Worm (Caenorhabditis elegans) whole organism, mixed stage, embryonic: ENCODE data around the gene B0365.9.
"Not testable (repeated sequence)": the region's sequence is repeated elsewhere in the genome, so short reads cannot be mapped to it uniquely, and the experiment has no call there.

Experiments used
- M03D4.4 ChIP-seq: sonication (generic microtip); optimal IDR thresholded peaks from 2 replicates; lab custom pipeline; 2017; ENCODE audit warnings: mild to moderate bottlenecking, missing genetic modification characterization, missing compliant biosample characterization
- ceh-43 ChIP-seq: fragments of 200-800 bp; sonication (Bioruptor generic); optimal IDR thresholded peaks from 2 replicates; lab custom pipeline; 2018; ENCODE audit warnings: mild to moderate bottlenecking, missing genetic modification characterization, moderate library complexity, missing compliant biosample characterization
- ceh-83 ChIP-seq: fragments of 200-800 bp; sonication (Bioruptor generic); optimal IDR thresholded peaks from 2 replicates; lab custom pipeline; 2018; ENCODE audit warnings: mild to moderate bottlenecking, missing genetic modification characterization, missing compliant biosample characterization
- cnd-1 ChIP-seq: fragments of 200-800 bp; sonication (Bioruptor generic); optimal IDR thresholded peaks from 2 replicates; lab custom pipeline; 2018; ENCODE audit warnings: mild to moderate bottlenecking, missing genetic modification characterization, missing compliant biosample characterization
- elt-3 ChIP-seq: fragments of 150-350 bp; optimal IDR thresholded peaks from 2 replicates; lab custom pipeline; 2014; ENCODE audit warnings: missing biosample characterization, missing genetic modification characterization
- flh-1 ChIP-seq: fragments of 200-800 bp; sonication (Bioruptor generic); optimal IDR thresholded peaks from 2 replicates; lab custom pipeline; 2018; ENCODE audit warnings: mild to moderate bottlenecking, missing genetic modification characterization, moderate library complexity, missing compliant biosample characterization
- hlh-1 ChIP-seq: fragments of 150-350 bp; optimal IDR thresholded peaks from 2 replicates; lab custom pipeline; 2014; ENCODE audit warnings: missing biosample characterization, missing genetic modification reagents, missing genetic modification characterization
- mab-5 ChIP-seq: fragments of 150-350 bp; optimal IDR thresholded peaks from 2 replicates; lab custom pipeline; 2014; ENCODE audit warnings: missing biosample characterization, missing genetic modification characterization
- mep-1 ChIP-seq: fragments of 150-350 bp; optimal IDR thresholded peaks from 2 replicates; lab custom pipeline; 2017; ENCODE audit warnings: missing biosample characterization, missing genetic modification reagents, missing genetic modification characterization, inconsistent platforms
- mls-2 ChIP-seq: sonication (generic microtip); optimal IDR thresholded peaks from 2 replicates; lab custom pipeline; 2016; ENCODE audit warnings: mild to moderate bottlenecking, missing genetic modification characterization, moderate library complexity, missing compliant biosample characterization
- nhr-2 ChIP-seq: fragments of 150-350 bp; optimal IDR thresholded peaks from 2 replicates; lab custom pipeline; 2014; ENCODE audit warnings: missing biosample characterization, missing genetic modification characterization
- nhr-28 ChIP-seq: fragments of 150-350 bp; optimal IDR thresholded peaks from 2 replicates; lab custom pipeline; 2014; ENCODE audit warnings: missing biosample characterization, missing genetic modification characterization
- nhr-76 ChIP-seq: sonication (generic microtip); optimal IDR thresholded peaks from 2 replicates; lab custom pipeline; 2017; ENCODE audit warnings: missing biosample characterization, missing genetic modification characterization
- pha-4 ChIP-seq: fragments of 150-350 bp; optimal IDR thresholded peaks from 2 replicates; lab custom pipeline; 2018; ENCODE audit warnings: missing biosample characterization, missing genetic modification reagents, missing genetic modification characterization
- sem-2 ChIP-seq: fragments of 200-800 bp; sonication (Bioruptor generic); optimal IDR thresholded peaks from 2 replicates; lab custom pipeline; 2018; ENCODE audit warnings: mild to moderate bottlenecking, missing genetic modification characterization, missing compliant biosample characterization
- snpc-4 ChIP-seq: fragments of 150-350 bp; optimal IDR thresholded peaks from 2 replicates; lab custom pipeline; 2014; ENCODE audit warnings: missing biosample characterization, missing genetic modification characterization
- sptf-1 ChIP-seq: sonication (generic microtip); optimal IDR thresholded peaks from 2 replicates; lab custom pipeline; 2017; ENCODE audit warnings: mild to moderate bottlenecking, missing genetic modification characterization, moderate library complexity, missing compliant biosample characterization
- tbx-8 ChIP-seq: fragments of 200-800 bp; sonication (Bioruptor generic); optimal IDR thresholded peaks from 2 replicates; lab custom pipeline; 2018; ENCODE audit warnings: mild to moderate bottlenecking, missing genetic modification characterization, moderate library complexity, missing compliant biosample characterization
- unc-120 ChIP-seq: sonication (generic microtip); optimal IDR thresholded peaks from 2 replicates; lab custom pipeline; 2017; ENCODE audit warnings: missing genetic modification characterization, missing compliant biosample characterization; ENCODE audit not compliant: poor library complexity, severe bottlenecking
- unc-62 ChIP-seq: fragments of 150-350 bp; optimal IDR thresholded peaks from 2 replicates; lab custom pipeline; 2014; ENCODE audit warnings: missing biosample characterization, missing genetic modification reagents, missing genetic modification characterization
- zip-8 ChIP-seq: fragments of 150-350 bp; optimal IDR thresholded peaks from 2 replicates; lab custom pipeline; 2014; ENCODE audit warnings: missing biosample characterization, missing genetic modification characterization
- ztf-11 ChIP-seq: fragments of 150-350 bp; optimal IDR thresholded peaks from 2 replicates; lab custom pipeline; 2014; ENCODE audit warnings: missing biosample characterization, missing genetic modification characterization

B0365.9 gene

ce11 chrV:13161052-13161451 is 27.7 kb upstream of the B0365.9 start:
- TF ChIP-seq unc-62 (GFP tag; lab: Kevin White, UChicago) (peak; percentile 4), cnd-1 (tag; lab: Kevin White, UChicago) (no peak)
- TF ChIP-seq, all 35 proteins: peak for 1

ce11 chrV:13157073-13157472 is 23.7 kb upstream of the B0365.9 start:
- TF ChIP-seq sptf-1 (no peak), snpc-4 (tag; lab: Kevin White, UChicago) (no peak), unc-62 (GFP tag; lab: Kevin White, UChicago) (peak; percentile 57)

DNA sequence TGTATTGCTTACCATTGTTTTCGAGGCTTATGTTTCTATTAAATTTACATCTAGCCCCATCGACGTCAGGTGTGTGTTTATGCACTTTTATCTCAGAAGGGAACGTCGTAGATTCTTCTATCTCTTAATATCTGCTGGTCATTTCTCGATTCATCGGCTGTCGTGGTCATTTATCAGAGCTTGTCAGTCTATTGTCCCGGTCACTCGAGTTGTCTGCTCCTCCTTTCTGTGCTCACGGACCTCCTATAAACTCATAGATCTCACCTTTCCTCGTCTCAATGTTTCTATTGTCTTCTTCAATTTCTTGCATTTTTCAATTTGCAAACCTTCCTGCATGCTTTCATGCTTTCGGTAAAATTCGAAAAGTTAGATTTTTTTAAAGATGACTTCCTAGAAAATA is 20.9 kb upstream of the B0365.9 start:
- TF ChIP-seq snpc-4 (tag; lab: Kevin White, UChicago) (no peak), flh-1 (GFP tag; lab: Kevin White, UChicago) (no peak), mab-5 (tag; lab: Kevin White, UChicago) (peak; percentile 40), hlh-1 (peak; percentile 89), unc-62 (GFP tag; lab: Kevin White, UChicago) (peak; percentile 97), ztf-11 (tag; lab: Kevin White, UChicago) (no peak)
- TF ChIP-seq, all 35 proteins: peak for 3

DNA sequence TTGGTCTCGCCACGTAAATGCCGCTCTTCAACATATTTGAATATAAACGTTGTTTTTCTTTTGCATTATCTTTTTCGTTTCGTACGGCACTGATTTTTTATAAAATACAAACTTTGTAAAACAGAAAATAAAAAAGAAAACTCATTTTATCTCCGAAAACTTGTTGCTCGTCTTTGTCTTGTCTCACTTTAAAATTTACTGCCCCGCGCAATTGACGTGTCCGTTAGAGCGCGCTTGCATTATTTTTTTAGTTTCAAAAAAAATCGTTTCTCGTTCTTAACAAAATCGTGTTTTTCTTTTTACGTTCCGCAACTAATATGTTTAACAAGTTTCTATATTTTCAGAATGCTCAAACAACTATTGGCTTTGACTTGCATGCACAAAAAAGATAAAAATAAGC is 19.2 kb upstream of the B0365.9 start, which contains the start of gene noca-1:
TSS of gene noca-1 (plus strand) at position 345 of the 400 bp plus-strand sequence.
- TF ChIP-seq cnd-1 (tag; lab: Kevin White, UChicago) (no peak), sem-2 (no peak), ceh-43 (GFP tag; lab: Kevin White, UChicago) (no peak), unc-120 (tag; lab: Kevin White, UChicago) (no peak), unc-62 (GFP tag; lab: Kevin White, UChicago) (no peak), sptf-1 (no peak), flh-1 (GFP tag; lab: Kevin White, UChicago) (no peak), nhr-76 (tag; lab: Kevin White, UChicago) (no peak), tbx-8 (GFP tag; lab: Kevin White, UChicago) (no peak), pha-4 (tag; lab: Kevin White, UChicago) (no peak), snpc-4 (tag; lab: Kevin White, UChicago) (no peak), mep-1 (tag; lab: Kevin White, UChicago) (no peak)

ce11 chrV:13138681-13139080 is 5.3 kb upstream of the B0365.9 start, which contains the start of gene dhc-3:
Gene dhc-3, plus strand, starts transcription at chrV:13138981.
- TF ChIP-seq mep-1 (tag; lab: Kevin White, UChicago) (no peak), tbx-8 (GFP tag; lab: Kevin White, UChicago) (no peak), flh-1 (GFP tag; lab: Kevin White, UChicago) (no peak), M03D4.4 (tag; lab: Kevin White, UChicago) (no peak), zip-8 (tag; lab: Kevin White, UChicago) (no peak), unc-62 (GFP tag; lab: Kevin White, UChicago) (no peak), sem-2 (no peak), pha-4 (tag; lab: Kevin White, UChicago) (no peak), mab-5 (tag; lab: Kevin White, UChicago) (no peak), ceh-83 (GFP tag; lab: Kevin White, UChicago) (no peak), snpc-4 (tag; lab: Kevin White, UChicago) (no peak)

DNA sequence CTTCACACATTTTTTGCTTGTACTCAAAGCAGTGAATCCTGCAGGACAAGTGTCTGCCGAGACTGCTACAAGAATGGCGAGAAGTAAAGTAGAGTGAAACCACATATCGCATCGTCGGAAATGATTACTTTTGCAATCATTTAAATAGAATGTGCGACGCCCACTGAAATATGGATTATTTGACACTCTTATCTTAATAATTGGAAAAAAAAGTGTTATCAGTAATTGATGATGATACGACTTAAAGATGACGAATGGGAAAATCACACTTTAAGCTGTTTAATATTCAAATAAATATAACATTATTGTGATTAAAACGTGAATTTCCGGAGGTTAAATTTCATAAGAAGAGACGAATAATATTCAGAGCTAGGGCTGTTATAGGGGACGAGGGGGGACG is 4.6 kb upstream of the B0365.9 start, which contains the start of gene clec-41:
TSS of gene clec-41 (minus strand) at position 147 of the 400 bp plus-strand sequence.
- TF ChIP-seq elt-3 (tag; lab: Kevin White, UChicago) (no peak), mab-5 (tag; lab: Kevin White, UChicago) (no peak), pha-4 (tag; lab: Kevin White, UChicago) (no peak), mep-1 (tag; lab: Kevin White, UChicago) (no peak), flh-1 (GFP tag; lab: Kevin White, UChicago) (no peak), nhr-28 (tag; lab: Kevin White, UChicago) (no peak), M03D4.4 (tag; lab: Kevin White, UChicago) (no peak), unc-62 (GFP tag; lab: Kevin White, UChicago) (no peak)

DNA sequence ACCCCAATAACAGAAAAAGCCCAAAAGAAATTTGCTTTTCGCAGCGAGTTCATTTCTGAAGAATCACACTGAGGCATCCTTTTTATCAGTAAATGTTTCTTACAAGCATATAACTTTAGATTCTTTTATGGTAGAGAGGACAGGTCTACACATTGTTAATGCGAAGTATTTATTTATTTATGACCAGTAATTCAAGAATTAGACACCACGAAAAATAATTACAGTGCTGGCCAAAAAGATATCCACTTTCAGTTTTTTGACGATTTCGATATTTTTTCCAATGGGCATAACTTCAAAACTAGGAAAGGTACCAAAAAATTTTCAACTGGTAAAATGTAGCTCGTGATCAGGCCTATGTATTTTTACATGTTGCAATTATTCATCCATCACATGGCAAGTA is 1.4 kb upstream of the B0365.9 start, which contains the start of gene clec-225:
TSS of gene clec-225 (minus strand) at position 101 of the 400 bp plus-strand sequence.
- not testable (repeated sequence) for TF ChIP-seq ztf-11 (tag; lab: Kevin White, UChicago); ceh-83 (GFP tag; lab: Kevin White, UChicago); nhr-76 (tag; lab: Kevin White, UChicago)

DNA sequence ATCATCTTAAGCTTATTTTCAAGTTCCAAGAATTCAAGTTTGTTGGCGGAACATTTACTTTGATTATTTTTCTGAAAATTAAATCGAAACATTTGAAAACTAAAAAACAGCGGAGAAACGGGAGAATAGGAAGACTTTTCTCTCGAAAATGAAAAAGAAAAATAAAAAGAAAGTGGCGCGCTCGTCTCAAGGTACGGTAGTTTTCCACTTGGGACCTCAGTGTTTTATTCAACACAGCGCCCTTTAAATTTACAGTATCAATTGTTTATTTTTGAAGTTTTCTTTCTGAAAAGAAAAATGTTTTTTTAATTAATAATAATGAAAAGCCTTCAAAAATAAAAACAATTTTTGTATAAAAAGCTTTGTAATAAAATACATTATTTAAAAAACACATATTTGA is 1.9 kb downstream of the B0365.9 start:
- no peak for TF ChIP-seq zip-8 (tag; lab: Kevin White, UChicago)
- no peak for TF ChIP-seq nhr-2
- TF ChIP-seq ceh-83 (GFP tag; lab: Kevin White, UChicago): no peak
- no peak for TF ChIP-seq mls-2 (tag; lab: Kevin White, UChicago)
- no peak for TF ChIP-seq elt-3 (tag; lab: Kevin White, UChicago)
